5 fruit fly cellular contexts compared by ENCODE assay signal in genomic region chrX:20656535-20657350, dm6.
TF ChIP-seq lines count a peak whose summit lies in the region.

Cyp6v1 (plus strand) TSS chrX:20657122.

TF ChIP-seq in whole organism, adult, 20 proteins besides CTCF, POLR2A, EP300 and RAD21 (continued from another document):
- peak; percentile 72 for TF ChIP-seq pad (GFP tag; optimal IDR thresholded peaks at IDR 0.05; lab: Kevin White, UChicago)
- peak; percentile 41 for TF ChIP-seq CG14711 (tag; optimal IDR thresholded peaks at IDR 0.05; lab: Kevin White, UChicago)
- peak; percentile 59 for TF ChIP-seq ovo (GFP tag; optimal IDR thresholded peaks at IDR 0.05; lab: Kevin White, UChicago)

TF ChIP-seq in whole organism, embryonic, 481 proteins besides CTCF, POLR2A, EP300 and RAD21 (continued from another document and continues in another):
- TF ChIP-seq fd102C (GFP tag; optimal IDR thresholded peaks at IDR 0.05; lab: Kevin White, UChicago) = no peak
- TF ChIP-seq eve (GFP tag; optimal IDR thresholded peaks at IDR 0.05; lab: Kevin White, UChicago) = no peak
- TF ChIP-seq ci (GFP tag; IDR thresholded peaks at IDR 0.05; lab: Robert Waterston, UW) = no peak
- peak; percentile 37 for TF ChIP-seq CG12659 (GFP tag; optimal IDR thresholded peaks at IDR 0.05; lab: Kevin White, UChicago)
- TF ChIP-seq CG13775 (GFP tag; optimal IDR thresholded peaks at IDR 0.05; lab: Kevin White, UChicago) = peak; percentile 62
- TF ChIP-seq Ets97D (GFP tag; optimal IDR thresholded peaks at IDR 0.05; lab: Kevin White, UChicago) = no peak
- peak; percentile 70 for TF ChIP-seq CG2678 (tag; optimal IDR thresholded peaks at IDR 0.05; lab: Kevin White, UChicago)
- no peak for TF ChIP-seq unc-4 (GFP tag; IDR thresholded peaks at IDR 0.05; lab: Robert Waterston, UW; ENCODE audit: partially characterized antibody)
- TF ChIP-seq caup (GFP tag; optimal IDR thresholded peaks at IDR 0.05; lab: Kevin White, UChicago; ENCODE audit: severe bottlenecking) = peak; percentile 54
- TF ChIP-seq CG17612 (GFP tag; IDR thresholded peaks at IDR 0.05; lab: Robert Waterston, UW) = no peak
- TF ChIP-seq ems (GFP tag; optimal IDR thresholded peaks at IDR 0.05; lab: Kevin White, UChicago) = no peak
- TF ChIP-seq gsb-n (tag; optimal IDR thresholded peaks at IDR 0.05; lab: Kevin White, UChicago) = no peak
- no peak for TF ChIP-seq vfl (GFP tag; optimal IDR thresholded peaks at IDR 0.05; lab: Kevin White, UChicago)
- no peak for TF ChIP-seq Ssrp (tag; optimal IDR thresholded peaks at IDR 0.05; lab: Kevin White, UChicago)
- TF ChIP-seq gem (tag; optimal IDR thresholded peaks at IDR 0.05; lab: Kevin White, UChicago) = peak; percentile 67
- no peak for TF ChIP-seq crol (GFP tag; IDR thresholded peaks at IDR 0.05; lab: Robert Waterston, UW)
- TF ChIP-seq maf-S (GFP tag; optimal IDR thresholded peaks at IDR 0.05; lab: Kevin White, UChicago) = no peak
- TF ChIP-seq CG9817 (tag; optimal IDR thresholded peaks at IDR 0.05; lab: Kevin White, UChicago) = peak; percentile 32
- no peak for TF ChIP-seq CG7928 (GFP tag; optimal IDR thresholded peaks at IDR 0.05; lab: Kevin White, UChicago)
- TF ChIP-seq CG2120 (GFP tag; optimal IDR thresholded peaks at IDR 0.05; lab: Kevin White, UChicago) = peak; percentile 69
- TF ChIP-seq CG15479 (GFP tag; optimal IDR thresholded peaks at IDR 0.05; lab: Kevin White, UChicago) = no peak
- no peak for TF ChIP-seq CG8765 (GFP tag; IDR thresholded peaks at IDR 0.05; lab: Robert Waterston, UW)
- no peak for TF ChIP-seq gcm (GFP tag; optimal IDR thresholded peaks at IDR 0.05; lab: Kevin White, UChicago)
- TF ChIP-seq mirr (GFP tag; optimal IDR thresholded peaks at IDR 0.05; lab: Kevin White, UChicago) = no peak
- peak; percentile 5 for TF ChIP-seq mam (GFP tag; optimal IDR thresholded peaks at IDR 0.05; lab: Kevin White, UChicago)
- TF ChIP-seq Pdp1 (GFP tag; optimal IDR thresholded peaks at IDR 0.05; lab: Kevin White, UChicago) = peak in 1 of 2 experiments; percentile 35
- no peak for TF ChIP-seq cad (GFP tag; optimal IDR thresholded peaks at IDR 0.05; lab: Kevin White, UChicago)
- no peak for TF ChIP-seq Optix (GFP tag; IDR thresholded peaks at IDR 0.05; lab: Robert Waterston, UW)
- no peak for TF ChIP-seq inv (GFP tag; IDR thresholded peaks at IDR 0.05; lab: Robert Waterston, UW; ENCODE audit: partially characterized antibody)
- no peak for TF ChIP-seq her (GFP tag; optimal IDR thresholded peaks at IDR 0.05; lab: Kevin White, UChicago)
- no peak for TF ChIP-seq nau (GFP tag; optimal IDR thresholded peaks at IDR 0.05; lab: Kevin White, UChicago)
- TF ChIP-seq CG11696 (GFP tag; IDR thresholded peaks at IDR 0.05; lab: Robert Waterston, UW) = no peak
- peak; percentile 6 for TF ChIP-seq az2 (GFP tag; optimal IDR thresholded peaks at IDR 0.05; lab: Kevin White, UChicago)

TF ChIP-seq in whole organism, prepupa, 60 proteins besides CTCF, POLR2A, EP300 and RAD21 (continued from another document and continues in another):
- TF ChIP-seq CG10631 (GFP tag; optimal IDR thresholded peaks at IDR 0.05; lab: Kevin White, UChicago) (peak; percentile 78), Hr38 (GFP tag; optimal IDR thresholded peaks at IDR 0.05; lab: Kevin White, UChicago) (no peak), Lpt (GFP tag; optimal IDR thresholded peaks at IDR 0.05; lab: Kevin White, UChicago) (peak; percentile 46), salr (GFP tag; optimal IDR thresholded peaks at IDR 0.05; lab: Kevin White, UChicago) (peak; percentile 5 to 88), Sox15 (GFP tag; optimal IDR thresholded peaks at IDR 0.05; lab: Kevin White, UChicago) (peak; percentile 82), Sox14 (GFP tag; optimal IDR thresholded peaks at IDR 0.05; lab: Kevin White, UChicago) (peak; percentile 52), Hr39 (GFP tag; optimal IDR thresholded peaks at IDR 0.05; lab: Kevin White, UChicago) (peak; percentile 77), fd59A (GFP tag; optimal IDR thresholded peaks at IDR 0.05; lab: Kevin White, UChicago) (peak; percentile 70), ss (GFP tag; optimal IDR thresholded peaks at IDR 0.05; lab: Kevin White, UChicago) (peak; percentile 56 to 77), CG1621 (tag; optimal IDR thresholded peaks at IDR 0.05; lab: Kevin White, UChicago) (no peak), CG34406 (GFP tag; optimal IDR thresholded peaks at IDR 0.05; lab: Kevin White, UChicago) (peak; percentile 84), CG11762 (GFP tag; optimal IDR thresholded peaks at IDR 0.05; lab: Kevin White, UChicago; ENCODE audit: insufficient read depth) (peak; percentile 75), CG4318 (GFP tag; optimal IDR thresholded peaks at IDR 0.05; lab: Kevin White, UChicago) (peak; percentile 87), CG9139 (GFP tag; optimal IDR thresholded peaks at IDR 0.05; lab: Kevin White, UChicago) (no peak), Eip93F (GFP tag; optimal IDR thresholded peaks at IDR 0.05; lab: Kevin White, UChicago) (no peak), CG7368 (GFP tag; optimal IDR thresholded peaks at IDR 0.05; lab: Kevin White, UChicago) (peak; percentile 20), CG3032 (tag; optimal IDR thresholded peaks at IDR 0.05; lab: Kevin White, UChicago) (peak; percentile 79), fkh (GFP tag; optimal IDR thresholded peaks at IDR 0.05; lab: Kevin White, UChicago) (peak; percentile 20), dsx (GFP tag; optimal IDR thresholded peaks at IDR 0.05; lab: Kevin White, UChicago; ENCODE audit: poor library complexity, severe bottlenecking) (peak; percentile 35), achi (GFP tag; optimal IDR thresholded peaks at IDR 0.05; lab: Kevin White, UChicago) (peak; percentile 76), net (GFP tag; optimal IDR thresholded peaks at IDR 0.05; lab: Kevin White, UChicago) (peak; percentile 74), CG11294 (GFP tag; IDR thresholded peaks at IDR 0.05; lab: Robert Waterston, UW) (peak; percentile 38; the same call in 1 of the 2 replicates), cyc (GFP tag; optimal IDR thresholded peaks at IDR 0.05; lab: Kevin White, UChicago) (peak; percentile 77), CG10669 (GFP tag; optimal IDR thresholded peaks at IDR 0.05; lab: Kevin White, UChicago) (peak; percentile 70), pdm3 (GFP tag; optimal IDR thresholded peaks at IDR 0.05; lab: Kevin White, UChicago) (peak; percentile 81), CG11902 (GFP tag; optimal IDR thresholded peaks at IDR 0.05; lab: Kevin White, UChicago) (peak; percentile 63), Ets21C (GFP tag; optimal IDR thresholded peaks at IDR 0.05; lab: Kevin White, UChicago) (peak; percentile 73), Gug (GFP tag; IDR thresholded peaks at IDR 0.05; lab: Robert Waterston, UW) (peak; percentile 33; the same call in 1 of the 2 replicates), Sox102F (GFP tag; optimal IDR thresholded peaks at IDR 0.05; lab: Kevin White, UChicago) (peak; percentile 64), vri (GFP tag; optimal IDR thresholded peaks at IDR 0.05; lab: Kevin White, UChicago) (no peak), Eip78C (GFP tag; lab: Kevin White, UChicago) (peak; percentile 95), CG16779 (tag; optimal IDR thresholded peaks at IDR 0.05; lab: Kevin White, UChicago) (peak; percentile 60), fd85E (GFP tag; optimal IDR thresholded peaks at IDR 0.05; lab: Kevin White, UChicago) (peak; percentile 6)

TF ChIP-seq in whole organism, pupa, 21 proteins besides CTCF, POLR2A, EP300 and RAD21 (continued from another document):
- peak; percentile 72 for TF ChIP-seq EcR (GFP tag; optimal IDR thresholded peaks at IDR 0.05; lab: Kevin White, UChicago)

TF ChIP-seq in whole organism, wandering third instar larva, 38 proteins besides CTCF, POLR2A, EP300 and RAD21 (continued from another document):
- TF ChIP-seq dmrt93B (GFP tag; optimal IDR thresholded peaks at IDR 0.05; lab: Kevin White, UChicago) (peak; percentile 86), jim (GFP tag; optimal IDR thresholded peaks at IDR 0.05; lab: Kevin White, UChicago) (no peak), Vsx2 (GFP tag; optimal IDR thresholded peaks at IDR 0.05; lab: Kevin White, UChicago; ENCODE audit: partially characterized antibody) (peak; percentile 39), ey (GFP tag; optimal IDR thresholded peaks at IDR 0.05; lab: Kevin White, UChicago) (peak; percentile 63)
TF ChIP-seq in whole organism, wandering third instar larva: peak in this region for 19.
